Fruit fly (Drosophila melanogaster): ENCODE measurements around the gene ND-13B.

ND-13B gene

DNA sequence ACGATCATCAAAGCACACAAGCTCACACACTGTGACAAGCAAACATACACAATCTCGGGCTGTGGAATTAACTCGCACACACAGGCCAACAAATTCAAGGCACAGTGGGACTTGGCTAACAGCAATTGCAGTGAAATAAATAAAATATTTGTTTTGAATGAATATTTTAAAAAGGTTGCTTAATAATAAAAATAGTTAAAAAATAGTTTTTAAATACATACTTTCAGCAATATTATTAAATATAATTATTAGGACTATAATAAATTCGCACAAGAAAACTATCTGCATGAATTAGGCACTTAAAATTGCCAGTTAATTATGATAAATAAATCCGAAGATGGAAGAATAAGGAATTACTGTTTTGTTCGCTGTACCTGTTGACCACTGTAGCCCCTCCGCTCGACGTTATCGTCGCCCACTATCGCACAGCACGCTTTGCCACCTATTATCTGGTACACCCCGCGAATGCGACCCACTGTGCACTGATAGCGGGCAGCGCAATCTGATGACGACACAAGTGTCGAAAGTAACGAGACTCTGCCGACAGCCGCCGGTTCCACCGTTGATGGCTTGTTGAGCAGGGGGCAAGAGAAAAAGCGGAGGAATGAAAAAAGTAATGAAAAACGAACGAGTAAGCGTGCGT, 11.1 kb downstream of the ND-13B start (continued):
- peak; percentile 91 for TF ChIP-seq CG8281 (tag; optimal IDR thresholded peaks at IDR 0.05)
- peak; percentile 84 for TF ChIP-seq CG8765 (GFP tag; IDR thresholded peaks at IDR 0.05)
- TF ChIP-seq nmo (GFP tag; optimal IDR thresholded peaks at IDR 0.05) = peak; percentile 99
- TF ChIP-seq Rx (GFP tag; IDR thresholded peaks at IDR 0.05) = peak; percentile 88
- TF ChIP-seq Oli (tag; optimal IDR thresholded peaks at IDR 0.05) = peak; percentile 99
- peak; percentile 97 for TF ChIP-seq CG9215 (GFP tag; IDR thresholded peaks at IDR 0.05)
- peak; percentile 52 for TF ChIP-seq her (GFP tag; optimal IDR thresholded peaks at IDR 0.05)

DNA sequence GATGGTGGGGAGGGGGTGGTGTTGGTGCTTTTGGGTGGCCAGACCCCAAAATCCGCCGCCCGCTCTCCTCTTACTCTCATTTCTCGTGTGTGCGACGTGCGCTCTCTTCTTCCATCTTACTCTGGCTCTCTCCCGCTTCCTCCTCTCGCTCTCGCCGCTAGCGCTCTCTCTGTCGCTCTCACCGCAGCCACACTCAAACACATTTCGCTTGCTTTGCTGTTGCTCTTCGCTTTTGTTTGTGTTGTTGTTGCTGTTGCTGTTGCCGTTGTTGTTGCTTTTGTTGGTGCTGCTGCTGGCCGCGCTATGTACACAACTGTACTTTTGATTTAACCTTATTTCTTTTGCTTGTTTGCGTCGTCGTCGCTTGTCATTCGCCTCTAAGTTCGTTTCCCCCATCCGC, 12.1 kb downstream of the ND-13B start:
- peak; percentile 49; the same call in 1 of the 2 replicates for TF ChIP-seq wdn (GFP tag; IDR thresholded peaks at IDR 0.05)
- TF ChIP-seq sisA (GFP tag; IDR thresholded peaks at IDR 0.05) = no peak
- no peak for TF ChIP-seq CG7271 (tag; optimal IDR thresholded peaks at IDR 0.05)
- TF ChIP-seq Hsf (GFP tag; optimal IDR thresholded peaks at IDR 0.05) = no peak
- TF ChIP-seq Rfx (GFP tag; IDR thresholded peaks at IDR 0.05) = peak; percentile 50
- no peak for TF ChIP-seq CG2120 (GFP tag; optimal IDR thresholded peaks at IDR 0.05)
- TF ChIP-seq CG13123 (GFP tag; optimal IDR thresholded peaks at IDR 0.05) = no peak
- no peak for TF ChIP-seq CG3726 (GFP tag; IDR thresholded peaks at IDR 0.05)
- TF ChIP-seq CG16815 (GFP tag; optimal IDR thresholded peaks at IDR 0.05) = no peak
- no peak for TF ChIP-seq CG12236 (GFP tag; optimal IDR thresholded peaks at IDR 0.05)
- peak; percentile 25 for TF ChIP-seq Meics (GFP tag; optimal IDR thresholded peaks at IDR 0.05)
- no peak for TF ChIP-seq CG3838 (GFP tag; optimal IDR thresholded peaks at IDR 0.05)
- no peak for TF ChIP-seq CG2875 (GFP tag; optimal IDR thresholded peaks at IDR 0.05)
- TF ChIP-seq lbe (GFP tag; optimal IDR thresholded peaks at IDR 0.05) = peak; percentile 20
- no peak for TF ChIP-seq dati (GFP tag; IDR thresholded peaks at IDR 0.05)
- no peak for TF ChIP-seq da (GFP tag; optimal IDR thresholded peaks at IDR 0.05)
- no peak for TF ChIP-seq Lpt (GFP tag; optimal IDR thresholded peaks at IDR 0.05)
- no peak for TF ChIP-seq CG6254 (GFP tag; optimal IDR thresholded peaks at IDR 0.05)
- TF ChIP-seq CG8281 (tag; optimal IDR thresholded peaks at IDR 0.05) = no peak
- TF ChIP-seq CG4360 (GFP tag; IDR thresholded peaks at IDR 0.05) = peak; percentile 99
- no peak for TF ChIP-seq CG3995 (GFP tag; optimal IDR thresholded peaks at IDR 0.05)
- TF ChIP-seq CG10274 (GFP tag; optimal IDR thresholded peaks at IDR 0.05) = no peak
- TF ChIP-seq CG10462 (GFP tag; optimal IDR thresholded peaks at IDR 0.05) = no peak
- no peak for TF ChIP-seq CG17612 (GFP tag; IDR thresholded peaks at IDR 0.05)
- 0 out of 3 replicates have a peak, but pooled peaks have one; percentile 7 for TF ChIP-seq CG11695 (GFP tag; IDR thresholded peaks at IDR 0.05)
- TF ChIP-seq CG31224 (GFP tag; IDR thresholded peaks at IDR 0.05) = no peak
- TF ChIP-seq sqz (GFP tag; optimal IDR thresholded peaks at IDR 0.05) = no peak
- TF ChIP-seq z (GFP tag; IDR thresholded peaks at IDR 0.05) = peak; percentile 54; the same call in 1 of the 3 replicates
- no peak for TF ChIP-seq CG6854 (GFP tag; optimal IDR thresholded peaks at IDR 0.05)
- TF ChIP-seq H2.0 (GFP tag; IDR thresholded peaks at IDR 0.05) = no peak
- TF ChIP-seq CG2199 (GFP tag; IDR thresholded peaks at IDR 0.05) = no peak
- no peak for TF ChIP-seq CG30403 (GFP tag; optimal IDR thresholded peaks at IDR 0.05)
- peak; percentile 20 for TF ChIP-seq cg (GFP tag; optimal IDR thresholded peaks at IDR 0.05)
- TF ChIP-seq Bgb (GFP tag; IDR thresholded peaks at IDR 0.05; ENCODE audit: partially characterized antibody) = peak; percentile 15; the same call in 1 of the 2 replicates
- no peak for TF ChIP-seq CG17328 (GFP tag; IDR thresholded peaks at IDR 0.05)
- no peak for TF ChIP-seq cwo (GFP tag; optimal IDR thresholded peaks at IDR 0.05)
- no peak for TF ChIP-seq CG8290 (GFP tag; optimal IDR thresholded peaks at IDR 0.05)
- TF ChIP-seq CG8290 (tag; optimal IDR thresholded peaks at IDR 0.05) = no peak
- TF ChIP-seq CG32767 (GFP tag; IDR thresholded peaks at IDR 0.05) = no peak
- no peak for TF ChIP-seq CG15073 (GFP tag; optimal IDR thresholded peaks at IDR 0.05)
- TF ChIP-seq HLH4C (GFP tag; IDR thresholded peaks at IDR 0.05; ENCODE audit: partially characterized antibody) = no peak
- TF ChIP-seq mld (GFP tag; IDR thresholded peaks at IDR 0.05; ENCODE audit: partially characterized antibody) = no peak
- 0 out of 2 replicates have a peak, but pooled peaks have one; percentile 5 for TF ChIP-seq sens-2 (GFP tag; IDR thresholded peaks at IDR 0.05)
- no peak for TF ChIP-seq CG6654 (GFP tag; optimal IDR thresholded peaks at IDR 0.05)
